Fruit fly (Drosophila melanogaster) whole organism, embryonic: Measurements from ENCODE around the gene Pisd.

Experiments used
- BtbVII ChIP-seq: fragments of 200-800 bp; sonication (Bioruptor generic); optimal IDR thresholded peaks from 3 replicates; lab custom pipeline; 2017; ENCODE audit warnings: missing biosample characterization, mild to moderate bottlenecking, missing genetic modification characterization
- CG11560 ChIP-seq: fragments of 200-800 bp; sonication (Bioruptor generic); IDR thresholded peaks from 3 replicates; pipeline ENCODE4 v1.3.6; 2022; ENCODE audit warnings: missing biosample characterization, missing genetic modification characterization
- CG12299 ChIP-seq: fragments of 200-800 bp; sonication (Bioruptor generic); optimal IDR thresholded peaks from 2 replicates; lab custom pipeline; 2018; ENCODE audit warnings: missing biosample characterization, mild to moderate bottlenecking, missing genetic modification characterization
- CG13287 ChIP-seq: fragments of 200-800 bp; sonication (Bioruptor generic); IDR thresholded peaks from 2 replicates; pipeline ENCODE4 v1.3.6; 2022; ENCODE audit warnings: missing biosample characterization, missing genetic modification characterization; ENCODE audit not compliant: partially characterized antibody
- CG13624 ChIP-seq: fragments of 200-800 bp; sonication (Bioruptor generic); optimal IDR thresholded peaks from 2 replicates; lab custom pipeline; 2016; ENCODE audit warnings: missing biosample characterization, missing genetic modification characterization
- CG13775 ChIP-seq: fragments of 200-800 bp; sonication (Bioruptor generic); optimal IDR thresholded peaks from 3 replicates; lab custom pipeline; 2017; ENCODE audit warnings: missing biosample characterization, mild to moderate bottlenecking, missing genetic modification characterization
- CG14441 ChIP-seq: fragments of 200-800 bp; sonication (Bioruptor generic); IDR thresholded peaks from 2 replicates; pipeline ENCODE4 v1.3.6; 2022; ENCODE audit warnings: missing biosample characterization, missing genetic modification characterization
- CG14667 ChIP-seq: fragments of 200-800 bp; sonication (Bioruptor generic); IDR thresholded peaks from 2 replicates; pipeline ENCODE4 v1.3.6; 2022; ENCODE audit warnings: missing biosample characterization, missing genetic modification characterization
- CG14860 ChIP-seq: fragments of 200-800 bp; sonication (Bioruptor generic); IDR thresholded peaks from 3 replicates; pipeline ENCODE4 v1.3.6; 2022; ENCODE audit warnings: missing biosample characterization, missing genetic modification characterization; ENCODE audit not compliant: partially characterized antibody
- CG15073 ChIP-seq: fragments of 200-800 bp; sonication (Bioruptor generic); optimal IDR thresholded peaks from 2 replicates; lab custom pipeline; 2016; ENCODE audit warnings: missing biosample characterization, missing genetic modification characterization
- CG1602 ChIP-seq: fragments of 200-800 bp; sonication (Bioruptor generic); optimal IDR thresholded peaks from 3 replicates; lab custom pipeline; 2016; ENCODE audit warnings: missing biosample characterization, missing genetic modification characterization
- CG17385 ChIP-seq: fragments of 200-800 bp; sonication (Bioruptor generic); optimal IDR thresholded peaks from 3 replicates; lab custom pipeline; 2018; ENCODE audit warnings: missing biosample characterization, mild to moderate bottlenecking, missing genetic modification characterization
- CG1832 ChIP-seq: fragments of 200-800 bp; sonication (Bioruptor generic); optimal IDR thresholded peaks from 2 replicates; lab custom pipeline; 2017; ENCODE audit warnings: missing biosample characterization, mild to moderate bottlenecking, missing genetic modification characterization, inconsistent platforms
- CG2199 ChIP-seq: fragments of 200-800 bp; sonication (Bioruptor generic); IDR thresholded peaks from 3 replicates; pipeline ENCODE4 v1.3.6; 2022; ENCODE audit warnings: missing biosample characterization, missing genetic modification characterization
- CG3065 ChIP-seq: fragments of 200-800 bp; sonication (Bioruptor generic); optimal IDR thresholded peaks from 2 replicates; lab custom pipeline; 2016; ENCODE audit warnings: missing biosample characterization, missing genetic modification characterization
- CG33557 ChIP-seq: fragments of 200-800 bp; sonication (Bioruptor generic); optimal IDR thresholded peaks from 2 replicates; lab custom pipeline; 2019; ENCODE audit warnings: missing biosample characterization, mild to moderate bottlenecking, missing genetic modification characterization, moderate library complexity
- CG34224 ChIP-seq: fragments of 200-800 bp; sonication (Bioruptor generic); IDR thresholded peaks from 3 replicates; pipeline ENCODE4 v1.3.6; 2022; ENCODE audit warnings: missing biosample characterization, missing genetic modification characterization; ENCODE audit not compliant: partially characterized antibody
- CG3838 ChIP-seq: fragments of 200-800 bp; sonication (Bioruptor generic); optimal IDR thresholded peaks from 3 replicates; lab custom pipeline; 2016; ENCODE audit warnings: missing biosample characterization, missing genetic modification characterization
- CG6854 ChIP-seq: fragments of 200-800 bp; sonication (Bioruptor generic); optimal IDR thresholded peaks from 3 replicates; lab custom pipeline; 2017; ENCODE audit warnings: missing biosample characterization, mild to moderate bottlenecking, missing genetic modification characterization
- CG8944 ChIP-seq: fragments of 200-800 bp; sonication (Bioruptor generic); optimal IDR thresholded peaks from 3 replicates; lab custom pipeline; 2016; ENCODE audit warnings: missing biosample characterization, missing genetic modification characterization
- CTCF ChIP-seq: fragments of 200-800 bp; sonication (Bioruptor generic); optimal IDR thresholded peaks from 2 replicates; lab custom pipeline; 2017; ENCODE audit warnings: missing biosample characterization, mild to moderate bottlenecking, missing genetic modification characterization, moderate library complexity
- Chrac-16 ChIP-seq: fragments of 200-800 bp; sonication (Bioruptor generic); optimal IDR thresholded peaks from 3 replicates; lab custom pipeline; 2016; ENCODE audit warnings: missing biosample characterization, missing genetic modification characterization
- D ChIP-seq, 2 experiments: fragments of 200-800 bp in 1 of 2; fragments of >200 bp in 1 of 2; sonication (Bioruptor generic) in 1 of 2; optimal IDR thresholded peaks; 2 replicates in 1 of 2; 3 replicates in 1 of 2; lab custom pipeline; 2017; ENCODE audit warnings: mild to moderate bottlenecking in 1 of 2, missing biosample characterization in 1 of 2, missing genetic modification characterization in 1 of 2, missing genetic modification reagents in 1 of 2
- D19A ChIP-seq: fragments of 200-800 bp; optimal IDR thresholded peaks from 3 replicates; lab custom pipeline; 2019; ENCODE audit warnings: missing biosample characterization, mild to moderate bottlenecking, missing genetic modification characterization, moderate library complexity
- D19B ChIP-seq: fragments of 200-800 bp; sonication (Bioruptor generic); optimal IDR thresholded peaks from 2 replicates; lab custom pipeline; 2017; ENCODE audit warnings: missing biosample characterization, mild to moderate bottlenecking, missing genetic modification characterization
- Dfd ChIP-seq, 2 experiments: fragments of >200 bp; optimal IDR thresholded peaks; 2 replicates each; lab custom pipeline; 2017; ENCODE audit warnings: missing biosample characterization in 2 of 2, missing genetic modification characterization in 2 of 2
- Elba2 ChIP-seq: fragments of 200-800 bp; sonication (Bioruptor generic); optimal IDR thresholded peaks from 3 replicates; lab custom pipeline; 2016; ENCODE audit warnings: missing biosample characterization, missing genetic modification characterization
- Fer1 ChIP-seq: fragments of 200-800 bp; sonication (Bioruptor generic); optimal IDR thresholded peaks from 2 replicates; lab custom pipeline; 2017; ENCODE audit warnings: missing biosample characterization, mild to moderate bottlenecking, missing genetic modification characterization
- Fer2 ChIP-seq: fragments of 200-800 bp; sonication (Bioruptor generic); optimal IDR thresholded peaks from 2 replicates; lab custom pipeline; 2018; ENCODE audit warnings: missing biosample characterization, mild to moderate bottlenecking, missing genetic modification characterization, moderate library complexity
- HLH4C ChIP-seq: fragments of 200-800 bp; sonication (Bioruptor generic); IDR thresholded peaks from 3 replicates; pipeline ENCODE4 v1.3.6; 2022; ENCODE audit warnings: missing biosample characterization, missing genetic modification characterization; ENCODE audit not compliant: partially characterized antibody
- Hr3 ChIP-seq: fragments of 200-800 bp; sonication (Bioruptor generic); optimal IDR thresholded peaks from 3 replicates; lab custom pipeline; 2016; ENCODE audit warnings: missing biosample characterization, missing genetic modification characterization
- Lim3 ChIP-seq: fragments of 200-800 bp; sonication (Bioruptor generic); IDR thresholded peaks from 2 replicates; pipeline ENCODE4 v1.3.6; 2022; ENCODE audit warnings: missing biosample characterization, missing genetic modification characterization
- MBD-R2 ChIP-seq: fragments of 200-800 bp; sonication (Bioruptor generic); IDR thresholded peaks from 2 replicates; pipeline ENCODE4 v1.3.6; 2022; ENCODE audit warnings: missing biosample characterization, missing genetic modification characterization
- Mad ChIP-seq: fragments of 200-800 bp; sonication (Bioruptor generic); optimal IDR thresholded peaks from 2 replicates; lab custom pipeline; 2016; ENCODE audit warnings: missing biosample characterization, missing genetic modification characterization
- NC2α ChIP-seq: fragments of 200-800 bp; sonication (Bioruptor generic); optimal IDR thresholded peaks from 2 replicates; lab custom pipeline; 2016; ENCODE audit warnings: missing biosample characterization, missing genetic modification characterization
- Oaz ChIP-seq: fragments of 200-800 bp; sonication (Bioruptor generic); IDR thresholded peaks from 2 replicates; pipeline ENCODE4 v1.3.6; 2022; ENCODE audit warnings: missing biosample characterization, missing genetic modification characterization
- Sry-δ ChIP-seq: fragments of 200-800 bp; sonication (Bioruptor generic); optimal IDR thresholded peaks from 2 replicates; lab custom pipeline; 2016; ENCODE audit warnings: missing biosample characterization, missing genetic modification characterization
- Ssrp ChIP-seq: fragments of 200-800 bp; sonication (Bioruptor generic); optimal IDR thresholded peaks from 2 replicates; lab custom pipeline; 2018; ENCODE audit warnings: missing biosample characterization, mild to moderate bottlenecking, missing genetic modification characterization, moderate library complexity
- bcd ChIP-seq: fragments of 200-800 bp; sonication (Bioruptor generic); optimal IDR thresholded peaks from 2 replicates; lab custom pipeline; 2017; ENCODE audit warnings: missing biosample characterization, mild to moderate bottlenecking, missing genetic modification characterization
- dpn ChIP-seq, 2 experiments: fragments of 200-800 bp; sonication (Bioruptor generic); optimal IDR thresholded peaks; 3 replicates each; lab custom pipeline; 2016; ENCODE audit warnings: missing biosample characterization in 2 of 2, missing genetic modification characterization in 2 of 2
- ems ChIP-seq: fragments of 200-800 bp; sonication (Bioruptor generic); optimal IDR thresholded peaks from 3 replicates; lab custom pipeline; 2016; ENCODE audit warnings: missing biosample characterization, missing genetic modification characterization
- exex ChIP-seq: fragments of 200-800 bp; sonication (Bioruptor generic); optimal IDR thresholded peaks from 4 replicates; lab custom pipeline; 2018; ENCODE audit warnings: missing biosample characterization, mild to moderate bottlenecking, missing genetic modification characterization, moderate library complexity
- gt ChIP-seq: fragments of 200-800 bp; sonication (Bioruptor generic); IDR thresholded peaks from 2 replicates; pipeline ENCODE4 v1.3.6; 2022; ENCODE audit warnings: missing biosample characterization, missing genetic modification characterization
- hbn ChIP-seq: fragments of 200-800 bp; sonication (Bioruptor generic); IDR thresholded peaks from 2 replicates; pipeline ENCODE4 v1.3.6; 2022; ENCODE audit warnings: missing biosample characterization, missing genetic modification characterization; ENCODE audit not compliant: partially characterized antibody
- jumu ChIP-seq: fragments of 200-800 bp; sonication (Bioruptor generic); optimal IDR thresholded peaks from 3 replicates; lab custom pipeline; 2016; ENCODE audit warnings: missing biosample characterization, missing genetic modification characterization
- kay ChIP-seq: fragments of 200-800 bp; sonication (Bioruptor generic); optimal IDR thresholded peaks from 2 replicates; lab custom pipeline; 2016; ENCODE audit warnings: missing biosample characterization, missing genetic modification characterization
- org-1 ChIP-seq: fragments of 200-800 bp; sonication (Bioruptor generic); optimal IDR thresholded peaks from 2 replicates; lab custom pipeline; 2017; ENCODE audit warnings: missing biosample characterization, missing genetic modification characterization
- psq ChIP-seq: fragments of 200-800 bp; sonication (Bioruptor generic); optimal IDR thresholded peaks from 2 replicates; lab custom pipeline; 2017; ENCODE audit warnings: missing biosample characterization, missing genetic modification characterization
- sisA ChIP-seq: fragments of 200-800 bp; sonication (Bioruptor generic); IDR thresholded peaks from 2 replicates; pipeline ENCODE4 v1.3.6; 2022; ENCODE audit warnings: missing biosample characterization, missing genetic modification characterization
- tll ChIP-seq, 2 experiments: fragments of 200-800 bp in 1 of 2; fragments of >200 bp in 1 of 2; sonication (Bioruptor generic) in 1 of 2; optimal IDR thresholded peaks; 2 replicates each; lab custom pipeline; 2017 to 2019; ENCODE audit warnings: missing biosample characterization in 2 of 2, missing genetic modification characterization in 2 of 2, mild to moderate bottlenecking in 1 of 2, moderate library complexity in 1 of 2

Gene Pisd

DNA sequence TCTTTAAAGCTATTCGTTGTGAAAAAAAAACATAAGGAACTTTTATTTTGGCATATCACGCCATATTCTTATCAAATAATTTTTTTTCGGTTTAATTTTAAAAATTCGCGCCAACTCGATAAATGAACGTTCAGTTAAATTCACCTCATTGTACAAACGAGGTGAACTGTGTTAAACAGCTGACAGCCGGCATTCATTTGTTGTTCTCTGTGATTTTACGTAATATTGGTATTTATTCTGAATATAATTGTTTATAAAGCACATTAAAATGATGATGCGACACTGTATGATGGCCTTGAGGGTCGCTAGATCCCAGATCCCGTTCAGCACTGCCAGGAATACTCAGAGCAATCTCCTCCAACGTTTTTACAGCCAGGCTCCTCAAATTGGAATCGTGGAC is 3.6 kb downstream of the Pisd start, which contains the start of gene CG6000 (continued):
- TF ChIP-seq CG14441 (GFP tag; lab: Robert Waterston, UW) (no peak), Ssrp (no peak), Mad (GFP tag; lab: Kevin White, UChicago) (no peak), CG2199 (no peak), bcd (GFP tag; lab: Kevin White, UChicago) (no peak), MBD-R2 (GFP tag; lab: Robert Waterston, UW) (peak; percentile 55), dpn (GFP tag; optimal IDR thresholded peaks at IDR 0.05; lab: Kevin White, UChicago) (no peak), gt (GFP tag; lab: Robert Waterston, UW) (no peak), exex (no peak), CG15073 (no peak)

DNA sequence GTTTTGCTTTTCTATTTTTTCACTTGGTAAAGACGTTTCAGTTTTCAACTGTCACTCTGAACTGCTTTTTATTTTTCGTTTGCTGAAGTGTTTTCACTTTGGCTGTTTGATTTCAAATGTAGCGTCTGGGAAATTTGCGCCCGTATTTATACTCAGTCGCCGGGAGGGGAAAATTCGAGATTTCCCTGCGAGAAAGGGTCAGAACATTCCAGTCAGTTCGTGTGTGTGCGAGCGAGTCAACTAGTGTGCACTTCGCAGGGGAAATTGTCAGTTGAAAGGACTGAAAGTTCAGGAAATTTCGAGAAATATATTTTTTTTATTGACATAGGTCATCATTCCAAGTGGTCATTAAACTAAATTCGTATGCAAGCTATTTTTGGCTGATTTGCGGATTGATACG is 6.6 kb downstream of the Pisd start, which contains the start of gene Hsp68:
Gene Hsp68, minus strand, starts transcription at position 123 of the 400 bp plus-strand sequence.
- TF ChIP-seq jumu (GFP tag; lab: Kevin White, UChicago) (no peak), CG13624 (GFP tag; lab: Kevin White, UChicago) (no peak), CG2199 (peak; percentile 81; the same call in 2 of the 3 replicates), HLH4C (GFP tag; lab: Robert Waterston, UW) (no peak), hbn (GFP tag; lab: Robert Waterston, UW) (peak; percentile 25; the same call in 1 of the 2 replicates), CG34224 (peak; percentile 68), CG1832 (peak; percentile 87), tll (GFP tag; optimal IDR thresholded peaks at IDR 0.05; lab: Kevin White, UChicago) (peak in 1 of 2 experiments; percentile 27), ems (GFP tag; lab: Kevin White, UChicago) (no peak), CG13287 (peak; percentile 40), D19A (tag; lab: Kevin White, UChicago) (peak; percentile 38), psq (GFP tag; lab: Kevin White, UChicago) (no peak), CG8944 (GFP tag; lab: Kevin White, UChicago) (no peak), Sry-δ (no peak), CG6854 (GFP tag; lab: Kevin White, UChicago) (no peak), CG14860 (GFP tag; lab: Robert Waterston, UW) (no peak), D19B (GFP tag; lab: Kevin White, UChicago) (no peak), CG1602 (no peak), Oaz (GFP tag; lab: Robert Waterston, UW) (no peak), CG33557 (GFP tag; lab: Kevin White, UChicago) (peak; percentile 40), NC2α (GFP tag; lab: Kevin White, UChicago) (peak; percentile 89), D (optimal IDR thresholded peaks at IDR 0.05; lab: Kevin White, UChicago) (no peak), D (GFP tag; optimal IDR thresholded peaks at IDR 0.05; lab: Kevin White, UChicago) (no peak), kay (GFP tag; lab: Kevin White, UChicago) (no peak), BtbVII (GFP tag; lab: Kevin White, UChicago) (peak; percentile 30), Elba2 (GFP tag; lab: Kevin White, UChicago) (no peak), CG17385 (GFP tag; lab: Kevin White, UChicago) (peak; percentile 3), CG13775 (GFP tag; lab: Kevin White, UChicago) (no peak), Ssrp (no peak), org-1 (GFP tag; lab: Kevin White, UChicago) (no peak), CTCF (GFP tag; lab: Kevin White, UChicago) (no peak), Hr3 (GFP tag; lab: Kevin White, UChicago) (no peak), Chrac-16 (GFP tag; lab: Kevin White, UChicago) (no peak), CG12299 (tag; lab: Kevin White, UChicago) (no peak), Fer1 (GFP tag; lab: Kevin White, UChicago) (peak; percentile 62), CG3838 (GFP tag; lab: Kevin White, UChicago) (no peak), CG3065 (GFP tag; lab: Kevin White, UChicago) (no peak), Dfd (GFP tag; optimal IDR thresholded peaks at IDR 0.05; lab: Kevin White, UChicago) (no peak), sisA (no peak), Lim3 (GFP tag; lab: Robert Waterston, UW) (no peak), Fer2 (tag; lab: Kevin White, UChicago) (no peak), CG14667 (GFP tag; lab: Robert Waterston, UW) (no peak), CG11560 (tag; lab: Robert Waterston, UW) (no peak)
